Worm (Caenorhabditis elegans): Measurements from ENCODE around the gene wht-5.

DNA sequence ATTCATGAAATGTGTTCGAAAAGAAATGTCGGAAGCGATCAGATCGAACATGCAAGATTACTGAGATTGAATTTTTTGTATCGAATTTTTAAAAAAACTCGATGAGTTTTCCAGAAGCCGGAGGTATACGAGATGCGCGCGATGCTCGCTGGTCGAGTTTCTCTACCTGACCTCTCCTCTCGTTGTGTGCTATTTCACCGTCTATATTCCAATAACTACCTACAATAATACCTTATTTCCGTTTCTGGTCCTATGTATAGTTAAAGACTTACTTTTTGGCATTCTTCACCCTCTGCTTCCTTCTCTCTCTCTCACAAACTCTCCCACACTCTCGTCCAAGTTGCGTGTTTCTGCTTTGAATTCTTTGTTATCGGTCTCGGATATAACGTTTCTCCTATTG lies 34.0 kb downstream of the wht-5 start:
- no peak for TF ChIP-seq cog-1 (tag; optimal IDR thresholded peaks at IDR 0.05)
- no peak for TF ChIP-seq flt-1 (GFP tag; IDR thresholded peaks at IDR 0.05)
- TF ChIP-seq tab-1 (GFP tag; IDR thresholded peaks at IDR 0.05), result no peak
- no peak for TF ChIP-seq klf-2 (GFP tag; conservative IDR thresholded peaks at IDR 0.05)
- TF ChIP-seq ztf-23 (GFP tag; IDR thresholded peaks at IDR 0.05), result no peak

Measured in whole organism, midembryonic.